Worm (Caenorhabditis elegans) whole organism, late embryonic: ENCODE data around the gene R09D1.12.

Experiments used
- C08G9.2 ChIP-seq: sonication (generic microtip); optimal IDR thresholded peaks from 2 replicates; lab custom pipeline; 2016; ENCODE audit warnings: mild to moderate bottlenecking, missing genetic modification characterization, moderate library complexity, missing compliant biosample characterization
- nhr-11 ChIP-seq: fragments of 150-350 bp; optimal IDR thresholded peaks from 2 replicates; lab custom pipeline; 2014; ENCODE audit warnings: missing biosample characterization, missing genetic modification characterization
- pax-1 ChIP-seq: fragments of 150-350 bp; optimal IDR thresholded peaks from 2 replicates; lab custom pipeline; 2014; ENCODE audit warnings: missing biosample characterization, missing genetic modification characterization
- pqm-1 ChIP-seq: sonication (generic microtip); optimal IDR thresholded peaks from 2 replicates; lab custom pipeline; 2016; ENCODE audit warnings: missing genetic modification characterization, missing compliant biosample characterization

- TF ChIP-seq C08G9.2 (no peak), pqm-1 (tag; lab: Kevin White, UChicago) (no peak), nhr-11 (tag; lab: Kevin White, UChicago) (no peak), pax-1 (tag; lab: Kevin White, UChicago) (no peak)
Measured at ce11 chrII:9493242-9494058, 41.4 kb upstream of the R09D1.12 start.
